Worm (Caenorhabditis elegans): ENCODE data around the gene epn-1.

The epn-1 gene

ce11 chrX:14797405-14797804 lies 20.9 kb downstream of the epn-1 start:
- TF ChIP-seq egl-27 (tag; optimal IDR thresholded peaks at IDR 0.05) (no peak), ztf-4 (tag; optimal IDR thresholded peaks at IDR 0.05) (no peak), skn-1 (tag; optimal IDR thresholded peaks at IDR 0.05) (no peak), aly-2 (tag; optimal IDR thresholded peaks at IDR 0.05) (no peak), nhr-12 (tag; optimal IDR thresholded peaks at IDR 0.05) (no peak), fkh-2 (tag; optimal IDR thresholded peaks at IDR 0.05) (no peak), jun-1 (tag; optimal IDR thresholded peaks at IDR 0.05) (no peak), nhr-77 (tag; optimal IDR thresholded peaks at IDR 0.05) (no peak), ZK546.5 (tag; optimal IDR thresholded peaks at IDR 0.05) (no peak)

- TF ChIP-seq lsy-12 (tag; optimal IDR thresholded peaks at IDR 0.05) (no peak), jun-1 (tag; optimal IDR thresholded peaks at IDR 0.05) (no peak), pqm-1 (tag; optimal IDR thresholded peaks at IDR 0.05) (no peak), ztf-11 (tag; optimal IDR thresholded peaks at IDR 0.05) (no peak)
These were observed 24.1 kb downstream of the epn-1 start for ce11 chrX:14794170-14794569.

ce11 chrX:14793198-14793747 lies 25.0 kb downstream of the epn-1 start, which contains the start of gene sprr-2:
TSS of gene sprr-2 (plus strand) at chrX:14793445.
- TF ChIP-seq elt-1 (tag; optimal IDR thresholded peaks at IDR 0.05): no peak
- TF ChIP-seq nhr-237 (tag; optimal IDR thresholded peaks at IDR 0.05): no peak
- TF ChIP-seq lin-39 (tag; optimal IDR thresholded peaks at IDR 0.05): no peak
- TF ChIP-seq elt-2 (tag; optimal IDR thresholded peaks at IDR 0.05): peak; percentile 70
- no peak for TF ChIP-seq aly-2 (tag; optimal IDR thresholded peaks at IDR 0.05)

- TF ChIP-seq tbx-2 (tag; optimal IDR thresholded peaks at IDR 0.05) (no peak), unc-62 (GFP tag; optimal IDR thresholded peaks at IDR 0.05) (no peak), nhr-23 (tag; optimal IDR thresholded peaks at IDR 0.05) (peak; percentile 1), ama-1 (optimal IDR thresholded peaks at IDR 0.05) (peak; percentile 85), elt-2 (tag; optimal IDR thresholded peaks at IDR 0.05) (no peak), nhr-43 (tag; optimal IDR thresholded peaks at IDR 0.05; ENCODE audit: poor library complexity, severe bottlenecking) (peak; percentile 52), daf-12 (tag; optimal IDR thresholded peaks at IDR 0.05) (no peak), nhr-25 (tag; optimal IDR thresholded peaks at IDR 0.05) (peak; percentile 1), nhr-77 (tag; optimal IDR thresholded peaks at IDR 0.05) (no peak)
These were observed 25.8 kb downstream of the epn-1 start for ce11 chrX:14792315-14793197.

ce11 chrX:14791195-14791739 lies 27.0 kb downstream of the epn-1 start:
- TF ChIP-seq snpc-4 (tag; optimal IDR thresholded peaks at IDR 0.05) (no peak), nhr-12 (tag; optimal IDR thresholded peaks at IDR 0.05) (no peak), unc-39 (tag; optimal IDR thresholded peaks at IDR 0.05) (no peak), nhr-11 (tag; optimal IDR thresholded peaks at IDR 0.05) (no peak), aly-2 (tag; optimal IDR thresholded peaks at IDR 0.05) (no peak), nhr-76 (tag; optimal IDR thresholded peaks at IDR 0.05) (no peak), nfya-1 (tag; optimal IDR thresholded peaks at IDR 0.05; ENCODE audit: insufficient read depth) (peak; percentile 13), nhr-237 (tag; optimal IDR thresholded peaks at IDR 0.05) (no peak), ceh-9 (tag; optimal IDR thresholded peaks at IDR 0.05) (no peak), elt-2 (tag; optimal IDR thresholded peaks at IDR 0.05) (no peak), R02D3.7 (tag; optimal IDR thresholded peaks at IDR 0.05) (no peak), tbx-2 (tag; optimal IDR thresholded peaks at IDR 0.05) (no peak), ceh-28 (tag; optimal IDR thresholded peaks at IDR 0.05) (no peak), ceh-82 (tag; optimal IDR thresholded peaks at IDR 0.05) (no peak), egl-5 (tag; optimal IDR thresholded peaks at IDR 0.05) (no peak), nhr-28 (tag; optimal IDR thresholded peaks at IDR 0.05) (no peak), fkh-10 (GFP tag; optimal IDR thresholded peaks at IDR 0.05) (no peak), elt-1 (tag; optimal IDR thresholded peaks at IDR 0.05) (no peak), fos-1 (tag; optimal IDR thresholded peaks at IDR 0.05) (no peak), egl-27 (tag; optimal IDR thresholded peaks at IDR 0.05) (no peak), lin-15B (tag; optimal IDR thresholded peaks at IDR 0.05) (no peak), ama-1 (optimal IDR thresholded peaks at IDR 0.05) (peak; percentile 64), nhr-43 (tag; optimal IDR thresholded peaks at IDR 0.05; ENCODE audit: poor library complexity, severe bottlenecking) (peak; percentile 52), ztf-11 (tag; optimal IDR thresholded peaks at IDR 0.05) (no peak)

All from whole organism, L3 larva.